Fruit fly (Drosophila melanogaster): ENCODE data around the gene CG1578.
A peak's percentile ranks its signal among the peaks of the same experiment; 100 is the strongest.

Gene CG1578

dm6 chrX:11817183-11817972 is 1.0 kb upstream of the CG1578 start (continued):
- TF ChIP-seq CG3407 (GFP tag; optimal IDR thresholded peaks at IDR 0.05) (peak; percentile 6), sr (GFP tag; IDR thresholded peaks at IDR 0.05) (no peak), psq (GFP tag; optimal IDR thresholded peaks at IDR 0.05) (peak; percentile 72), p53 (GFP tag; optimal IDR thresholded peaks at IDR 0.05) (no peak), Poxn (GFP tag; IDR thresholded peaks at IDR 0.05) (no peak), CG11695 (GFP tag; IDR thresholded peaks at IDR 0.05) (no peak), Adf1 (GFP tag; IDR thresholded peaks at IDR 0.05) (peak; percentile 98), jing (GFP tag; optimal IDR thresholded peaks at IDR 0.05) (no peak), tap (tag; optimal IDR thresholded peaks at IDR 0.05) (no peak), en (GFP tag; optimal IDR thresholded peaks at IDR 0.05) (no peak), CG16779 (GFP tag; IDR thresholded peaks at IDR 0.05) (no peak), CG4360 (GFP tag; IDR thresholded peaks at IDR 0.05) (peak; percentile 93), CG17829 (tag; optimal IDR thresholded peaks at IDR 0.05) (no peak), CG14710 (tag; optimal IDR thresholded peaks at IDR 0.05) (no peak), ci (GFP tag; IDR thresholded peaks at IDR 0.05) (peak; percentile 29; the same call in 1 of the 3 replicates), al (GFP tag; IDR thresholded peaks at IDR 0.05) (no peak), bbx (GFP tag; IDR thresholded peaks at IDR 0.05; ENCODE audit: partially characterized antibody) (no peak), bsh (GFP tag; optimal IDR thresholded peaks at IDR 0.05) (no peak), CG4854 (GFP tag; optimal IDR thresholded peaks at IDR 0.05) (no peak), Med (GFP tag) (peak; percentile 50), CG11504 (tag; optimal IDR thresholded peaks at IDR 0.05) (peak; percentile 13), MTF-1 (GFP tag; optimal IDR thresholded peaks at IDR 0.05; ENCODE audit: borderline replicate concordance) (peak; percentile 20), Hmr (GFP tag; optimal IDR thresholded peaks at IDR 0.05) (no peak), Aef1 (GFP tag; IDR thresholded peaks at IDR 0.05) (peak; percentile 81), CG6813 (GFP tag; optimal IDR thresholded peaks at IDR 0.05) (no peak), aop (GFP tag; IDR thresholded peaks at IDR 0.05) (no peak), HHEX (GFP tag; optimal IDR thresholded peaks at IDR 0.05) (no peak), CG4282 (GFP tag; optimal IDR thresholded peaks at IDR 0.05) (no peak), CG31365 (tag; optimal IDR thresholded peaks at IDR 0.05) (no peak), HmgD (GFP tag; optimal IDR thresholded peaks at IDR 0.05) (no peak), Dek (tag; optimal IDR thresholded peaks at IDR 0.05) (no peak), pfk (GFP tag; optimal IDR thresholded peaks at IDR 0.05) (peak; percentile 99), CG10462 (GFP tag; optimal IDR thresholded peaks at IDR 0.05) (no peak), nerfin-1 (tag; optimal IDR thresholded peaks at IDR 0.05) (no peak), CG17385 (GFP tag; optimal IDR thresholded peaks at IDR 0.05) (peak; percentile 88)

- TF ChIP-seq CG12659 (GFP tag; optimal IDR thresholded peaks at IDR 0.05) (no peak), NfI (GFP tag; optimal IDR thresholded peaks at IDR 0.05) (no peak), MESR4 (GFP tag; optimal IDR thresholded peaks at IDR 0.05) (no peak), shn (GFP tag; optimal IDR thresholded peaks at IDR 0.05) (no peak), Rfx (GFP tag; IDR thresholded peaks at IDR 0.05) (no peak), CG1647 (GFP tag; optimal IDR thresholded peaks at IDR 0.05) (no peak), prd (optimal IDR thresholded peaks at IDR 0.05) (no peak), prd (GFP tag; IDR thresholded peaks at IDR 0.05) (no peak), ase (GFP tag; IDR thresholded peaks at IDR 0.05) (no peak), CG3847 (GFP tag; IDR thresholded peaks at IDR 0.05) (no peak), hb (GFP tag; IDR thresholded peaks at IDR 0.05; ENCODE audit: partially characterized antibody) (no peak), CG15601 (tag; optimal IDR thresholded peaks at IDR 0.05) (no peak), CoRest (tag; optimal IDR thresholded peaks at IDR 0.05) (no peak), Lim3 (GFP tag; IDR thresholded peaks at IDR 0.05) (no peak), Ets65A (GFP tag) (peak; percentile 80)
Observed at dm6 chrX:11815356-11816270, 738 bp downstream of the CG1578 start.

Data from whole organism, embryonic.